Worm (Caenorhabditis elegans) whole organism, L1 larva: ENCODE results near the gene lbp-4.

ENCODE experiments used
- lir-3 ChIP-seq: sonication (generic microtip); optimal IDR thresholded peaks from 2 replicates; lab custom pipeline; 2016; ENCODE audit warnings: mild to moderate bottlenecking, missing genetic modification characterization, moderate library complexity, missing compliant biosample characterization; ENCODE audit not compliant: poor library complexity
- nhr-12 ChIP-seq: sonication (generic microtip); optimal IDR thresholded peaks from 2 replicates; lab custom pipeline; 2017; ENCODE audit warnings: missing biosample characterization, missing genetic modification characterization
- nhr-28 ChIP-seq: fragments of 150-350 bp; optimal IDR thresholded peaks from 2 replicates; lab custom pipeline; 2014; ENCODE audit warnings: missing biosample characterization, missing genetic modification characterization
- nhr-77 ChIP-seq: fragments of 150-350 bp; optimal IDR thresholded peaks from 2 replicates; lab custom pipeline; 2014; ENCODE audit warnings: missing biosample characterization, missing genetic modification characterization
- unc-62 ChIP-seq: fragments of 150-350 bp; optimal IDR thresholded peaks from 2 replicates; lab custom pipeline; 2014; ENCODE audit warnings: missing biosample characterization, missing genetic modification reagents, missing genetic modification characterization
- unc-86 ChIP-seq: sonication (generic microtip); optimal IDR thresholded peaks from 2 replicates; lab custom pipeline; 2016; ENCODE audit warnings: missing genetic modification characterization, missing compliant biosample characterization
- zag-1 ChIP-seq: fragments of 150-350 bp; optimal IDR thresholded peaks from 2 replicates; lab custom pipeline; 2014; ENCODE audit warnings: missing biosample characterization, missing genetic modification characterization

ce11 chrV:7825836-7826235, 5.5 kb downstream of the lbp-4 start:
- TF ChIP-seq nhr-77 (tag; lab: Kevin White, UChicago) (no peak), unc-62 (GFP tag; lab: Kevin White, UChicago) (no peak), zag-1 (tag; lab: Kevin White, UChicago) (no peak), lir-3 (tag; lab: Kevin White, UChicago) (no peak), nhr-28 (no peak), nhr-12 (tag; lab: Kevin White, UChicago) (no peak), unc-86 (tag; lab: Kevin White, UChicago) (no peak)
